Worm (Caenorhabditis elegans): ENCODE measurements around the gene srbc-10.

DNA sequence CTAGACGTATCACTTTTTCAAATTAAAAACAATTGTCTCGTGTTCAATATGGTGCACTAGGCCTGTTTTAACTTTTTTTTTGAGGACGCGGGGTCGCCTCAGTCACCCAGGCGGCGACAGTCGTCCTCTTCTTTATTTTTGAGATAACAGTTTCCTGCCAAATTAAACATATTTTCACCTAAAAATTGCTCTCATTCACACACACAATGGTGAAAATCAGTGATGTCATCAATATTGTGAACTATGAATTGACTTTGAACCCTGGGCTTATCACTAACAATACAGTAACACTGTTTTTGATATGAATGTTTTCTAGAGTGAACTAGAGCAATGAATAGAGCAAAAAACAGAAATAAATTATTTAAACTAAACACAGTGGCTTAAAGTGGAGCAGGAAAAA, 28.5 kb upstream of the srbc-10 start:
- TF ChIP-seq aly-2 (tag; optimal IDR thresholded peaks at IDR 0.05), result no peak
- no peak for TF ChIP-seq duxl-1 (tag; optimal IDR thresholded peaks at IDR 0.05; ENCODE audit: poor library complexity)
